Worm (Caenorhabditis elegans) whole organism, L1 larva: ENCODE results near the gene hal-3.

Experiments
- C04F5.9 ChIP-seq: sonication (generic microtip); optimal IDR thresholded peaks from 2 replicates; lab custom pipeline; 2016; ENCODE audit warnings: missing genetic modification characterization, missing compliant biosample characterization
- C16A3.4 ChIP-seq: fragments of 150-350 bp; optimal IDR thresholded peaks from 2 replicates; lab custom pipeline; 2014; ENCODE audit warnings: missing biosample characterization, missing genetic modification characterization
- C34B4.2 ChIP-seq: sonication (generic microtip); optimal IDR thresholded peaks from 2 replicates; lab custom pipeline; 2017; ENCODE audit warnings: mild to moderate bottlenecking, missing genetic modification characterization, missing compliant biosample characterization
- ama-1 ChIP-seq: fragments of 150-350 bp; optimal IDR thresholded peaks from 2 replicates; lab custom pipeline; 2014
- blmp-1 ChIP-seq: fragments of 150-350 bp; optimal IDR thresholded peaks from 2 replicates; lab custom pipeline; 2014; ENCODE audit warnings: missing biosample characterization, missing genetic modification characterization
- ceh-88 ChIP-seq: fragments of 200-800 bp; sonication (Bioruptor generic); IDR thresholded peaks from 2 replicates; pipeline ENCODE4 v1.3.6; 2022; ENCODE audit warnings: missing genetic modification characterization, missing compliant biosample characterization
- ceh-90 ChIP-seq: sonication (generic microtip); optimal IDR thresholded peaks from 2 replicates; lab custom pipeline; 2016; ENCODE audit warnings: missing genetic modification characterization, missing compliant biosample characterization
- efl-1 ChIP-seq, 4 experiments: fragments of 150-350 bp; optimal IDR thresholded peaks in 3 of 4; peaks in 1 of 4; 1 replicate in 1 of 4; 2 replicates in 3 of 4; lab custom pipeline; 2014; ENCODE audit warnings: missing biosample characterization in 2 of 4, missing genetic modification characterization in 2 of 4, missing genetic modification reagents in 2 of 4
- efl-3 ChIP-seq: fragments of 200-800 bp; sonication (Bioruptor generic); optimal IDR thresholded peaks from 2 replicates; lab custom pipeline; 2018; ENCODE audit warnings: mild to moderate bottlenecking, missing genetic modification characterization, missing compliant biosample characterization
- egl-13 ChIP-seq: sonication (generic microtip); optimal IDR thresholded peaks from 2 replicates; lab custom pipeline; 2016; ENCODE audit warnings: missing genotype, missing genetic modification reagents, missing genetic modification characterization, missing compliant biosample characterization
- elt-2 ChIP-seq: sonication (generic microtip); optimal IDR thresholded peaks from 2 replicates; lab custom pipeline; 2016; ENCODE audit warnings: missing genetic modification characterization, mild to moderate bottlenecking, inconsistent platforms, missing compliant biosample characterization, missing genetic modification reagents
- elt-3 ChIP-seq, 6 experiments: fragments of 150-350 bp in 1 of 6; sonication (generic microtip); optimal IDR thresholded peaks; 2 replicates each; lab custom pipeline; 2017 to 2018; ENCODE audit warnings: missing biosample characterization in 6 of 6, missing genetic modification characterization in 6 of 6, inconsistent platforms in 1 of 6
- ets-5 ChIP-seq: fragments of 200-800 bp; sonication (Bioruptor generic); IDR thresholded peaks from 2 replicates; pipeline ENCODE4 v1.3.6; 2022; ENCODE audit warnings: missing genetic modification characterization, missing compliant biosample characterization
- fkh-4 ChIP-seq: sonication (generic microtip); optimal IDR thresholded peaks from 2 replicates; lab custom pipeline; 2016; ENCODE audit warnings: missing compliant biosample characterization, missing genetic modification characterization, borderline replicate concordance
- fkh-8 ChIP-seq: sonication (generic microtip); optimal IDR thresholded peaks from 2 replicates; lab custom pipeline; 2016; ENCODE audit warnings: mild to moderate bottlenecking, missing genetic modification characterization, missing compliant biosample characterization
- fos-1 ChIP-seq: fragments of 150-350 bp; optimal IDR thresholded peaks from 2 replicates; lab custom pipeline; 2014; ENCODE audit warnings: missing biosample characterization, missing genetic modification characterization
- hlh-4 ChIP-seq: sonication (generic microtip); optimal IDR thresholded peaks from 2 replicates; lab custom pipeline; 2016; ENCODE audit warnings: mild to moderate bottlenecking, missing genetic modification characterization, missing compliant biosample characterization
- hpl-2 ChIP-seq: fragments of 150-350 bp; optimal IDR thresholded peaks from 2 replicates; lab custom pipeline; 2014; ENCODE audit warnings: missing biosample characterization, missing genetic modification reagents, missing genetic modification characterization
- lin-13 ChIP-seq: fragments of 150-350 bp; optimal IDR thresholded peaks from 2 replicates; lab custom pipeline; 2014; ENCODE audit warnings: missing biosample characterization, missing genetic modification reagents, missing genetic modification characterization
- lin-14 ChIP-seq: fragments of 200-800 bp; sonication (Bioruptor generic); optimal IDR thresholded peaks from 2 replicates; lab custom pipeline; 2018; ENCODE audit warnings: mild to moderate bottlenecking, missing genetic modification characterization, moderate library complexity, missing compliant biosample characterization
- lin-15B ChIP-seq: fragments of 150-350 bp; sonication (generic microtip); optimal IDR thresholded peaks from 3 replicates; lab custom pipeline; 2014; ENCODE audit warnings: missing biosample characterization, missing genetic modification characterization
- lin-35 ChIP-seq, 2 experiments: fragments of 150-350 bp; optimal IDR thresholded peaks; 2 replicates each; lab custom pipeline; 2014; ENCODE audit warnings: missing biosample characterization in 2 of 2, missing genetic modification characterization in 2 of 2, missing genetic modification reagents in 2 of 2
- lin-39 ChIP-seq: fragments of 150-350 bp; optimal IDR thresholded peaks from 2 replicates; lab custom pipeline; 2014; ENCODE audit warnings: missing biosample characterization, missing genetic modification reagents, missing genetic modification characterization
- lsy-2 ChIP-seq, 2 experiments: fragments of 150-350 bp; optimal IDR thresholded peaks; 2 replicates each; lab custom pipeline; 2014; ENCODE audit warnings: missing biosample characterization in 2 of 2, missing genetic modification characterization in 2 of 2
- mab-9 ChIP-seq: fragments of 200-800 bp; sonication (Bioruptor generic); IDR thresholded peaks from 2 replicates; pipeline ENCODE4 v1.3.6; 2022; ENCODE audit warnings: missing genetic modification reagents, missing genetic modification characterization, missing compliant biosample characterization
- nhr-12 ChIP-seq: sonication (generic microtip); optimal IDR thresholded peaks from 2 replicates; lab custom pipeline; 2017; ENCODE audit warnings: missing biosample characterization, missing genetic modification characterization
- nhr-19 ChIP-seq: fragments of 200-800 bp; sonication (Bioruptor generic); conservative IDR thresholded peaks from 2 replicates; pipeline ENCODE4 v1.3.6; 2022; ENCODE audit warnings: missing genetic modification characterization, missing compliant biosample characterization
- nhr-20 ChIP-seq: sonication (generic microtip); optimal IDR thresholded peaks from 2 replicates; lab custom pipeline; 2016; ENCODE audit warnings: mild to moderate bottlenecking, missing genetic modification characterization, missing compliant biosample characterization
- nhr-237 ChIP-seq: fragments of 150-350 bp; optimal IDR thresholded peaks from 2 replicates; lab custom pipeline; 2014; ENCODE audit warnings: missing biosample characterization, missing genetic modification characterization
- nhr-71 ChIP-seq: sonication (generic microtip); optimal IDR thresholded peaks from 2 replicates; lab custom pipeline; 2016; ENCODE audit warnings: mild to moderate bottlenecking, missing genetic modification characterization, moderate library complexity, missing compliant biosample characterization
- nhr-84 ChIP-seq: sonication (generic microtip); optimal IDR thresholded peaks from 2 replicates; lab custom pipeline; 2017; ENCODE audit warnings: missing biosample characterization, missing genetic modification characterization
- nhr-85 ChIP-seq: sonication (generic microtip); peaks from one replicate; lab custom pipeline; 2016; ENCODE audit warnings: missing genetic modification characterization, inconsistent platforms, missing compliant biosample characterization
- nhr-90 ChIP-seq: sonication (generic microtip); optimal IDR thresholded peaks from 2 replicates; lab custom pipeline; 2016; ENCODE audit warnings: mild to moderate bottlenecking, missing genetic modification characterization, missing compliant biosample characterization; ENCODE audit not compliant: poor library complexity
- skn-1 ChIP-seq: fragments of 150-350 bp; optimal IDR thresholded peaks from 2 replicates; lab custom pipeline; 2014; ENCODE audit warnings: missing biosample characterization, missing genetic modification characterization
- snu-23 ChIP-seq: sonication (generic microtip); optimal IDR thresholded peaks from 2 replicates; lab custom pipeline; 2016; ENCODE audit warnings: missing genetic modification characterization, missing compliant biosample characterization
- sptf-1 ChIP-seq: fragments of 150-350 bp; optimal IDR thresholded peaks from 2 replicates; lab custom pipeline; 2014; ENCODE audit warnings: missing biosample characterization, missing genetic modification characterization
- swsn-7 ChIP-seq: sonication (generic microtip); optimal IDR thresholded peaks from 2 replicates; lab custom pipeline; 2016; ENCODE audit warnings: missing genetic modification characterization, missing compliant biosample characterization
- unc-62 ChIP-seq: fragments of 150-350 bp; optimal IDR thresholded peaks from 2 replicates; lab custom pipeline; 2014; ENCODE audit warnings: missing biosample characterization, missing genetic modification reagents, missing genetic modification characterization

The hal-3 gene

DNA sequence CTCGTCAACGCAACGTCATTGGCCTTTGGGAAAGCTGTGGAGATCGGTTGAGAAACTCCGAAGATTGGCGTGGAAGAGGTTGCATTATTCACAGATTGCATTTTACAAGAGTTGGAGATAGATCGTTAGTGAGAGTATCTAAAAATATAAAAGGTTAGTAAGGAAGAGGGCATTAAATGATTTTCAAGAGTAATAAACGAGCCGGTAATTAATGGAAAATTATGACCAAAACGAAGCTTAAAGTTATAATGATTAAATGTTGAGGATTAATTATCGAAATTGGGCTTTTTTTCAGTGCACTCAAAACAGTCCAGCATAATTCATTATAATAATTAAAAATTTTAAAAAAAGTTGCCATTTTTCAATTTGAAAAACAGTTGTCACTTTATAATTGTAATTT lies 7.6 kb downstream of the hal-3 start, which contains the start of gene pap-2:
Gene pap-2, minus strand, starts transcription at position 101 of the 400 bp plus-strand sequence.
- TF ChIP-seq hlh-4 (tag; lab: Kevin White, UChicago) (no peak), fkh-8 (tag; lab: Kevin White, UChicago) (no peak), nhr-90 (no peak), ceh-88 (GFP tag; lab: Robert Waterston, UW) (no peak), ama-1 (no peak), nhr-19 (GFP tag; lab: Robert Waterston, UW) (no peak), nhr-85 (tag; lab: Kevin White, UChicago) (no peak), C16A3.4 (tag; lab: Kevin White, UChicago) (no peak), lin-35 (GFP tag; optimal IDR thresholded peaks at IDR 0.05; lab: Kevin White, UChicago) (no peak), fkh-4 (no peak), ets-5 (no peak), nhr-237 (tag; lab: Kevin White, UChicago) (no peak), lin-15B (tag; lab: Kevin White, UChicago) (no peak)

DNA sequence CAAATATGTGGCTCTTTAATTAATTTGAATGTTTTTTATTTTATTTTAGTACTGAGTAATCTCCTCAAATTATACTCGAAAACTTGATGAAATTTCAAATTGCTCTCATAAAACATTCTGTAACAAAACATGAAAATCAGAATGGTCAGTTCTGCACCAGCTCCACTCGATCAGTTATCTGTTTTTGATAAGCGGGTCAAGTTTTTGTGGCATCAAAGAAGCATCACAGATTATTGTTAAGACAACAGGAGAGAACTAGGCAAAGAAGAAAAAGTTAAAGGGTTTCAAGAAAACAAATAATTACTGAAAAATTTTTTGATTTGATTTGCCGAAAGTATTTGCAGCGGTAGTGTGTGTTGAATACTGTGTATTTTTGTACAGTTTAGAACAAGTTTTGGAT lies 9.8 kb downstream of the hal-3 start:
- TF ChIP-seq elt-2 = peak; percentile 63
- no peak for TF ChIP-seq mab-9 (GFP tag; lab: Robert Waterston, UW)
- peak in 1 of 2 experiments; percentile 3 for TF ChIP-seq lin-35 (GFP tag; optimal IDR thresholded peaks at IDR 0.05; lab: Kevin White, UChicago)
- no peak for TF ChIP-seq nhr-85 (tag; lab: Kevin White, UChicago)
- no peak for TF ChIP-seq sptf-1
- TF ChIP-seq nhr-19 (GFP tag; lab: Robert Waterston, UW) = peak; percentile 62
- TF ChIP-seq, all 84 proteins: peak for 3

DNA sequence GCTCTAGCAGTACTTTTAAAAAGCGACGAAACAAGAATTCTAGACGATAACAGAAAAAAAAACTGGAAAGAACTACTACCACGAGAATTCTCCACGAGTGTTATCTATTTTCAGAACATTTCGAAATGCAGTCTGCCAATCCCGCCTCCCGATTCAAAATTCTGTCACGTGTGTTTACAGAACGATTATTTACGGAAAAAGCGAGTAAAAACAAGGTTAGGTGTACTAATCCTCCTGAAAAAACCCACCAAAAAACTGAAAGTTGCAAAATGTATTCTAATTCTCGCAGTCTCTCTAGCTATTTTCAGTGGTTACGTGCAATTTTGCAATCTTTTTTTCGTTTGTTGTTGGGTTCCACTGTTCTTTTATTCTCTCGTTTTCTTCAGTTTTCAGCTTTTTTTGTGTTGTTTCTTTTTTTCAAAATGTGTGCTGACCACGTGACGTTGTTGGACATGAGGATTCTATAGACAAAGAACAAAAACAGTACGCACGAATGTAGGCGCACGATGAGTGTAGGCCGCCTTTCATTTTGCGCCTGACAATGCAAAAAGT lies 10.4 kb downstream of the hal-3 start:
- TF ChIP-seq lin-35 (GFP tag; optimal IDR thresholded peaks at IDR 0.05; lab: Kevin White, UChicago) (peak in 1 of 2 experiments; percentile 44), efl-1 (optimal IDR thresholded peaks at IDR 0.05; lab: Kevin White, UChicago) (no peak), efl-1 (GFP tag; optimal IDR thresholded peaks at IDR 0.05 in 1 of 2; lab: Kevin White, UChicago) (peak in 1 of 2 experiments; percentile 42), swsn-7 (tag; lab: Kevin White, UChicago) (no peak)

DNA sequence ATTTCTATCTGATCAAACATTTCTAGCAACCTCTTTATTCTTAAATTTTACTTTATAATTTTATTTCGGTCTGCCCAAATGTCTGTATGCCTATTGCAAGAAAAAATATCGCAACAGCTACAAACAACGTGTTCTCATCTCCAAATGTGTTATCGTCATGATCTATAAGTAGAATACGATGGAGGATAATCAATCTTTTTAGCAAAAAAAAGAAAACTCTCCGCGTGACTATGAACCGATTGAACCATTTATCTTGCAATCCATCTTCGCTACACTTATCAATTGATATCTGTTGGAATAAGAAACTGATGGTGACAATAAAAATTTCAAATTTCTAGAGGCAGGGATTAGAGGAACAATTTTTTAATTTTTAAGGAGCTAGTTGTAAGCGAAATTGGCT lies 11.0 kb downstream of the hal-3 start:
- TF ChIP-seq ceh-88 (GFP tag; lab: Robert Waterston, UW) = no peak
- TF ChIP-seq lin-13 (GFP tag; lab: Kevin White, UChicago) = no peak
- TF ChIP-seq lin-14 (GFP tag; lab: Kevin White, UChicago) = peak; percentile 43
- peak in 1 of 2 experiments; percentile 32 for TF ChIP-seq lsy-2 (tag; optimal IDR thresholded peaks at IDR 0.05; lab: Kevin White, UChicago)
- TF ChIP-seq lin-39 (tag; lab: Kevin White, UChicago) = peak; percentile 47
- peak in 1 of 2 experiments; percentile 7 for TF ChIP-seq lin-35 (GFP tag; optimal IDR thresholded peaks at IDR 0.05; lab: Kevin White, UChicago)
- no peak for TF ChIP-seq nhr-12 (tag; lab: Kevin White, UChicago)
- no peak for TF ChIP-seq fos-1
- TF ChIP-seq nhr-85 (tag; lab: Kevin White, UChicago) = peak; percentile 88
- no peak for TF ChIP-seq egl-13
- TF ChIP-seq hlh-4 (tag; lab: Kevin White, UChicago) = no peak
- no peak for TF ChIP-seq hpl-2 (GFP tag; lab: Kevin White, UChicago)
- peak; percentile 39 for TF ChIP-seq nhr-19 (GFP tag; lab: Robert Waterston, UW)
- TF ChIP-seq unc-62 (GFP tag; lab: Kevin White, UChicago) = no peak
- no peak for TF ChIP-seq nhr-84 (tag; lab: Kevin White, UChicago)
- no peak for TF ChIP-seq elt-2
- TF ChIP-seq elt-3 (tag; optimal IDR thresholded peaks at IDR 0.05; lab: Kevin White, UChicago) = peak in 3 of 6 experiments; percentile 8 to 85 (median 51)
- TF ChIP-seq nhr-20 (tag; lab: Kevin White, UChicago) = peak; percentile 74
- no peak for TF ChIP-seq C34B4.2 (tag; lab: Kevin White, UChicago)
- TF ChIP-seq snu-23 (GFP tag; lab: Kevin White, UChicago) = peak; percentile 8
- no peak for TF ChIP-seq skn-1
- no peak for TF ChIP-seq ceh-90 (tag; lab: Kevin White, UChicago)
- TF ChIP-seq C04F5.9 (tag; lab: Kevin White, UChicago) = no peak
- no peak for TF ChIP-seq efl-3 (GFP tag; lab: Kevin White, UChicago)
- TF ChIP-seq sptf-1 = no peak
- peak; percentile 45 for TF ChIP-seq nhr-71 (tag; lab: Kevin White, UChicago)
- TF ChIP-seq fkh-4 = no peak
- peak; percentile 78 for TF ChIP-seq blmp-1 (tag; lab: Kevin White, UChicago)
- TF ChIP-seq lin-15B (tag; lab: Kevin White, UChicago) = no peak
